Fruit fly (Drosophila melanogaster): ENCODE data around the gene CG32071.
A peak's percentile ranks its signal among the peaks of the same experiment; 100 is the strongest.

CG32071 gene

dm6 chr3L:11089805-11090440 lies 13.8 kb downstream of the CG32071 start (continued):
- TF ChIP-seq knrl (GFP tag; IDR thresholded peaks at IDR 0.05; ENCODE audit: partially characterized antibody) (peak; percentile 44; the same call in 1 of the 3 replicates), insv (GFP tag; optimal IDR thresholded peaks at IDR 0.05) (peak in 1 of 2 experiments; percentile 62), HLHmδ (GFP tag; optimal IDR thresholded peaks at IDR 0.05) (peak; percentile 65), Atf-2 (GFP tag; optimal IDR thresholded peaks at IDR 0.05) (peak; percentile 88), H2.0 (GFP tag; IDR thresholded peaks at IDR 0.05) (peak; percentile 54), org-1 (GFP tag; optimal IDR thresholded peaks at IDR 0.05) (peak; percentile 90), CG8290 (GFP tag; optimal IDR thresholded peaks at IDR 0.05) (peak; percentile 45), CG8290 (tag; optimal IDR thresholded peaks at IDR 0.05) (peak; percentile 52 to 73), fd64A (GFP tag; optimal IDR thresholded peaks at IDR 0.05) (peak; percentile 45), Dek (tag; optimal IDR thresholded peaks at IDR 0.05) (peak; percentile 76), Max (GFP tag; optimal IDR thresholded peaks at IDR 0.05) (peak; percentile 93), sug (tag; optimal IDR thresholded peaks at IDR 0.05) (peak; percentile 78), CG10209 (GFP tag; optimal IDR thresholded peaks at IDR 0.05) (peak; percentile 92), pum (GFP tag; optimal IDR thresholded peaks at IDR 0.05) (peak; percentile 75), lola (GFP tag; optimal IDR thresholded peaks at IDR 0.05) (peak in 1 of 3 experiments; percentile 96), CG9797 (GFP tag; optimal IDR thresholded peaks at IDR 0.05) (peak; percentile 39), aop (GFP tag; IDR thresholded peaks at IDR 0.05) (peak; percentile 22; the same call in 1 of the 2 replicates), Blimp-1 (GFP tag; optimal IDR thresholded peaks at IDR 0.05) (peak; percentile 78), Vsx1 (GFP tag; optimal IDR thresholded peaks at IDR 0.05) (peak; percentile 83), CG16815 (GFP tag; optimal IDR thresholded peaks at IDR 0.05) (peak; percentile 86), sens-2 (GFP tag; IDR thresholded peaks at IDR 0.05) (peak; percentile 63), inv (GFP tag; IDR thresholded peaks at IDR 0.05; ENCODE audit: partially characterized antibody) (no peak; the same call in 1 of the 2 replicates), odd (GFP tag; optimal IDR thresholded peaks at IDR 0.05) (peak; percentile 96), D (optimal IDR thresholded peaks at IDR 0.05) (no peak), D (GFP tag; optimal IDR thresholded peaks at IDR 0.05) (peak; percentile 87), Aef1 (GFP tag; IDR thresholded peaks at IDR 0.05) (peak; percentile 59), CG7357 (GFP tag; IDR thresholded peaks at IDR 0.05) (no peak; the same call in none of the 3 replicates), gcm (GFP tag; optimal IDR thresholded peaks at IDR 0.05) (peak; percentile 91), CG9437 (GFP tag; optimal IDR thresholded peaks at IDR 0.05) (peak; percentile 96), Taf1 (GFP tag; IDR thresholded peaks at IDR 0.05) (0 out of 2 replicates have a peak, but pooled peaks have one; percentile 15), Ada2b (GFP tag; IDR thresholded peaks at IDR 0.05) (peak; percentile 82), ab (GFP tag; optimal IDR thresholded peaks at IDR 0.05) (peak; percentile 51), CG7271 (tag; optimal IDR thresholded peaks at IDR 0.05) (peak; percentile 67), schlank (tag; optimal IDR thresholded peaks at IDR 0.05) (no peak), CG2712 (tag; optimal IDR thresholded peaks at IDR 0.05) (peak; percentile 96), CG9932 (GFP tag; IDR thresholded peaks at IDR 0.05) (peak; percentile 41; the same call in 1 of the 2 replicates), Atf3 (GFP tag; optimal IDR thresholded peaks at IDR 0.05) (peak; percentile 73), NFAT (GFP tag; IDR thresholded peaks at IDR 0.05) (no peak), gfzf (GFP tag; optimal IDR thresholded peaks at IDR 0.05) (no peak), Ets97D (GFP tag; optimal IDR thresholded peaks at IDR 0.05) (peak; percentile 67), Mrtf (GFP tag; IDR thresholded peaks at IDR 0.05) (peak; percentile 53; the same call in 1 of the 3 replicates), grau (tag; optimal IDR thresholded peaks at IDR 0.05) (peak; percentile 92), fd102C (GFP tag; optimal IDR thresholded peaks at IDR 0.05) (peak; percentile 93), H15 (GFP tag; IDR thresholded peaks at IDR 0.05) (peak; percentile 49), emc (GFP tag; optimal IDR thresholded peaks at IDR 0.05) (peak; percentile 46), jumu (GFP tag; optimal IDR thresholded peaks at IDR 0.05) (peak; percentile 68), ATbp (GFP tag; optimal IDR thresholded peaks at IDR 0.05) (peak; percentile 86), Usf (GFP tag; optimal IDR thresholded peaks at IDR 0.05) (peak; percentile 56), CG8924 (tag; optimal IDR thresholded peaks at IDR 0.05) (peak; percentile 97)

Data from whole organism, embryonic.